Fruit fly (Drosophila melanogaster) whole organism, prepupa: Measurements from ENCODE around the gene Syt12.

Experiments used
- CG10669 ChIP-seq: fragments of 200-800 bp; sonication (Bioruptor generic); optimal IDR thresholded peaks from 3 replicates; lab custom pipeline; 2018; ENCODE audit warnings: missing biosample characterization, mild to moderate bottlenecking, missing genetic modification characterization, moderate library complexity
- CG3919 ChIP-seq: fragments of 200-800 bp; sonication (Bioruptor generic); optimal IDR thresholded peaks from 3 replicates; lab custom pipeline; 2016; ENCODE audit warnings: missing biosample characterization, missing genetic modification characterization
- CG6808 ChIP-seq: fragments of 200-800 bp; sonication (Bioruptor generic); optimal IDR thresholded peaks from 3 replicates; lab custom pipeline; 2017; ENCODE audit warnings: missing biosample characterization, missing genetic modification characterization, mild to moderate bottlenecking, moderate library complexity, missing genetic modification reagents
- CG8632 ChIP-seq: fragments of 200-800 bp; sonication (Bioruptor generic); optimal IDR thresholded peaks from 3 replicates; lab custom pipeline; 2016; ENCODE audit warnings: missing biosample characterization, missing genetic modification characterization
- Eip75B ChIP-seq: fragments of 200-800 bp; sonication (Bioruptor generic); optimal IDR thresholded peaks from 3 replicates; lab custom pipeline; 2016; ENCODE audit warnings: missing biosample characterization, missing genetic modification characterization
- Lpt ChIP-seq: fragments of 200-800 bp; sonication (Bioruptor generic); optimal IDR thresholded peaks from 3 replicates; lab custom pipeline; 2016; ENCODE audit warnings: missing biosample characterization, missing genetic modification characterization
- OdsH ChIP-seq: fragments of 200-800 bp; sonication (Bioruptor generic); optimal IDR thresholded peaks from 3 replicates; lab custom pipeline; 2016; ENCODE audit warnings: missing biosample characterization, missing genetic modification characterization
- esn ChIP-seq: fragments of 200-800 bp; sonication (Bioruptor generic); optimal IDR thresholded peaks from 2 replicates; lab custom pipeline; 2016; ENCODE audit warnings: missing biosample characterization, mild to moderate bottlenecking, missing genetic modification characterization, moderate library complexity
- salr ChIP-seq, 2 experiments: fragments of 200-800 bp; sonication (Bioruptor generic); optimal IDR thresholded peaks; 3 replicates each; lab custom pipeline; 2016 to 2018; ENCODE audit warnings: missing biosample characterization in 2 of 2, missing genetic modification characterization in 2 of 2, mild to moderate bottlenecking in 1 of 2
- spab ChIP-seq: fragments of 200-800 bp; sonication (Bioruptor generic); optimal IDR thresholded peaks from 2 replicates; lab custom pipeline; 2017; ENCODE audit warnings: missing biosample characterization, mild to moderate bottlenecking, missing genetic modification characterization, missing genetic modification reagents
- topi ChIP-seq: fragments of 200-800 bp; sonication (Bioruptor generic); optimal IDR thresholded peaks from 3 replicates; lab custom pipeline; 2016; ENCODE audit warnings: missing biosample characterization, missing genetic modification characterization

DNA sequence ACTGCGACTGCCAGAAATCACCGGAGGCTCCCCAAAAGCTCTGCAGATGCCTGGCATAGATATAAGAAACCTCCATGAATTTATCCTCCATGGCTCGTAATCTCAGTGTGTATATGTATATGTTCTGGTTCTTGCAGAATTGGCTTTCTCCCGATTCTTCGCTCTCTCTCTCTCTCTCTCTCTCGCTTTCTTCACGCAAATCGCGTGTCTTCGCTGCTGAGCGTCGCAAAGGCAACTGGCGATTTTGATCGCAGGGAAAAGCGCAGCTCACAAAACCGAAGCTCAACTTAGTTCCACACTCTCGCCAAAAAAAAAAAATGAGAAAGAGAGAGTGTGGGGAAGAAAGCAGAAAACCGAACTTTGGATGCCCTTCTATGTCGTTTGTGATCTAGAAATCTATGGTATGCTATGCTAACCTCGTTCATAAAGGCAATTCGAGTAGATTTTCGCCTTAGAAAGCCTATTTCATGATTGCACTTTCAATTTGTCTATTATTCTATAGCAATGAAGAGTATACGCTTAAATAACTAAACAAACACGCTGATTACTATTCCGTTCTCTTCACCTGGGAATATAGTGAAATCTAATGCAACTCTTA is 52.4 kb downstream of the Syt12 start:
- TF ChIP-seq CG10669 (GFP tag; lab: Kevin White, UChicago) (no peak), CG3919 (GFP tag; lab: Kevin White, UChicago) (no peak), OdsH (GFP tag; lab: Kevin White, UChicago) (no peak), Eip75B (GFP tag; lab: Kevin White, UChicago) (no peak), CG6808 (GFP tag; lab: Kevin White, UChicago) (no peak), Lpt (GFP tag; lab: Kevin White, UChicago) (no peak), esn (GFP tag; lab: Kevin White, UChicago) (peak; percentile 10), CG8632 (GFP tag; lab: Kevin White, UChicago) (no peak), topi (GFP tag; lab: Kevin White, UChicago) (no peak), salr (GFP tag; optimal IDR thresholded peaks at IDR 0.05; lab: Kevin White, UChicago) (peak in 1 of 2 experiments; percentile 32), spab (GFP tag; lab: Kevin White, UChicago) (no peak)
